Worm (Caenorhabditis elegans) whole organism, mixed stage, embryonic: Measurements from ENCODE around the gene grl-19.

Source experiments
- M03D4.4 ChIP-seq: sonication (generic microtip); optimal IDR thresholded peaks from 2 replicates; lab custom pipeline; 2017; ENCODE audit warnings: mild to moderate bottlenecking, missing genetic modification characterization, missing compliant biosample characterization
- bed-3 ChIP-seq: fragments of 200-800 bp; sonication (Bioruptor generic); optimal IDR thresholded peaks from 3 replicates; lab custom pipeline; 2018; ENCODE audit warnings: mild to moderate bottlenecking, missing genetic modification characterization, moderate library complexity, missing compliant biosample characterization
- ceh-39 ChIP-seq: fragments of 150-350 bp; optimal IDR thresholded peaks from 2 replicates; lab custom pipeline; 2014; ENCODE audit warnings: missing biosample characterization, missing genetic modification characterization
- ceh-43 ChIP-seq: fragments of 200-800 bp; sonication (Bioruptor generic); optimal IDR thresholded peaks from 2 replicates; lab custom pipeline; 2018; ENCODE audit warnings: mild to moderate bottlenecking, missing genetic modification characterization, moderate library complexity, missing compliant biosample characterization
- ceh-83 ChIP-seq: fragments of 200-800 bp; sonication (Bioruptor generic); optimal IDR thresholded peaks from 2 replicates; lab custom pipeline; 2018; ENCODE audit warnings: mild to moderate bottlenecking, missing genetic modification characterization, missing compliant biosample characterization
- ces-1 ChIP-seq: fragments of 150-350 bp; optimal IDR thresholded peaks from 2 replicates; lab custom pipeline; 2014; ENCODE audit warnings: missing biosample characterization, missing genetic modification reagents, missing genetic modification characterization
- drap-1 ChIP-seq: fragments of 200-800 bp; sonication (Bioruptor generic); optimal IDR thresholded peaks from 3 replicates; lab custom pipeline; 2018; ENCODE audit warnings: mild to moderate bottlenecking, missing genetic modification characterization, missing compliant biosample characterization
- elt-1 ChIP-seq: sonication (generic microtip); optimal IDR thresholded peaks from 2 replicates; lab custom pipeline; 2017; ENCODE audit warnings: missing genetic modification characterization, mild to moderate bottlenecking, missing compliant biosample characterization, antibody characterized with exemption, moderate library complexity, borderline replicate concordance; ENCODE audit not compliant: insufficient read depth
- elt-3 ChIP-seq: fragments of 150-350 bp; optimal IDR thresholded peaks from 2 replicates; lab custom pipeline; 2014; ENCODE audit warnings: missing biosample characterization, missing genetic modification characterization
- flh-1 ChIP-seq: fragments of 200-800 bp; sonication (Bioruptor generic); optimal IDR thresholded peaks from 2 replicates; lab custom pipeline; 2018; ENCODE audit warnings: mild to moderate bottlenecking, missing genetic modification characterization, moderate library complexity, missing compliant biosample characterization
- ham-2 ChIP-seq: fragments of 200-800 bp; sonication (Bioruptor generic); optimal IDR thresholded peaks from 2 replicates; lab custom pipeline; 2018; ENCODE audit warnings: mild to moderate bottlenecking, missing genetic modification characterization, missing compliant biosample characterization
- hlh-1 ChIP-seq: fragments of 150-350 bp; optimal IDR thresholded peaks from 2 replicates; lab custom pipeline; 2014; ENCODE audit warnings: missing biosample characterization, missing genetic modification reagents, missing genetic modification characterization
- lin-13 ChIP-seq: fragments of 150-350 bp; optimal IDR thresholded peaks from 2 replicates; lab custom pipeline; 2014; ENCODE audit warnings: missing biosample characterization, missing genetic modification characterization
- lin-32 ChIP-seq: fragments of 200-800 bp; sonication (Bioruptor generic); optimal IDR thresholded peaks from 2 replicates; lab custom pipeline; 2018; ENCODE audit warnings: mild to moderate bottlenecking, missing genetic modification characterization, missing compliant biosample characterization
- lsy-2 ChIP-seq: fragments of 150-350 bp; optimal IDR thresholded peaks from 2 replicates; lab custom pipeline; 2014; ENCODE audit warnings: missing biosample characterization, missing genetic modification characterization
- mab-5 ChIP-seq: fragments of 150-350 bp; optimal IDR thresholded peaks from 2 replicates; lab custom pipeline; 2014; ENCODE audit warnings: missing biosample characterization, missing genetic modification characterization
- mep-1 ChIP-seq: fragments of 150-350 bp; optimal IDR thresholded peaks from 2 replicates; lab custom pipeline; 2017; ENCODE audit warnings: missing biosample characterization, missing genetic modification reagents, missing genetic modification characterization, inconsistent platforms
- mls-2 ChIP-seq: sonication (generic microtip); optimal IDR thresholded peaks from 2 replicates; lab custom pipeline; 2016; ENCODE audit warnings: mild to moderate bottlenecking, missing genetic modification characterization, moderate library complexity, missing compliant biosample characterization
- nhr-12 ChIP-seq: fragments of 150-350 bp; optimal IDR thresholded peaks from 2 replicates; lab custom pipeline; 2014; ENCODE audit warnings: missing biosample characterization, missing genetic modification characterization
- nhr-2 ChIP-seq: fragments of 150-350 bp; optimal IDR thresholded peaks from 2 replicates; lab custom pipeline; 2014; ENCODE audit warnings: missing biosample characterization, missing genetic modification characterization
- nhr-237 ChIP-seq: fragments of 150-350 bp; optimal IDR thresholded peaks from 2 replicates; lab custom pipeline; 2014; ENCODE audit warnings: missing biosample characterization, missing genetic modification characterization
- nhr-28 ChIP-seq: fragments of 150-350 bp; optimal IDR thresholded peaks from 2 replicates; lab custom pipeline; 2014; ENCODE audit warnings: missing biosample characterization, missing genetic modification characterization
- nhr-76 ChIP-seq: sonication (generic microtip); optimal IDR thresholded peaks from 2 replicates; lab custom pipeline; 2017; ENCODE audit warnings: missing biosample characterization, missing genetic modification characterization
- pha-4 ChIP-seq: fragments of 150-350 bp; optimal IDR thresholded peaks from 2 replicates; lab custom pipeline; 2018; ENCODE audit warnings: missing biosample characterization, missing genetic modification reagents, missing genetic modification characterization
- snpc-4 ChIP-seq: fragments of 150-350 bp; optimal IDR thresholded peaks from 2 replicates; lab custom pipeline; 2014; ENCODE audit warnings: missing biosample characterization, missing genetic modification characterization
- sptf-1 ChIP-seq: sonication (generic microtip); optimal IDR thresholded peaks from 2 replicates; lab custom pipeline; 2017; ENCODE audit warnings: mild to moderate bottlenecking, missing genetic modification characterization, moderate library complexity, missing compliant biosample characterization
- tbx-8 ChIP-seq: fragments of 200-800 bp; sonication (Bioruptor generic); optimal IDR thresholded peaks from 2 replicates; lab custom pipeline; 2018; ENCODE audit warnings: mild to moderate bottlenecking, missing genetic modification characterization, moderate library complexity, missing compliant biosample characterization
- unc-120 ChIP-seq: sonication (generic microtip); optimal IDR thresholded peaks from 2 replicates; lab custom pipeline; 2017; ENCODE audit warnings: missing genetic modification characterization, missing compliant biosample characterization; ENCODE audit not compliant: poor library complexity, severe bottlenecking
- unc-39 ChIP-seq: fragments of 150-350 bp; optimal IDR thresholded peaks from 2 replicates; lab custom pipeline; 2014; ENCODE audit warnings: missing biosample characterization, missing genetic modification characterization
- zip-8 ChIP-seq: fragments of 150-350 bp; optimal IDR thresholded peaks from 2 replicates; lab custom pipeline; 2014; ENCODE audit warnings: missing biosample characterization, missing genetic modification characterization
- ztf-11 ChIP-seq: fragments of 150-350 bp; optimal IDR thresholded peaks from 2 replicates; lab custom pipeline; 2014; ENCODE audit warnings: missing biosample characterization, missing genetic modification characterization

grl-19 gene

DNA sequence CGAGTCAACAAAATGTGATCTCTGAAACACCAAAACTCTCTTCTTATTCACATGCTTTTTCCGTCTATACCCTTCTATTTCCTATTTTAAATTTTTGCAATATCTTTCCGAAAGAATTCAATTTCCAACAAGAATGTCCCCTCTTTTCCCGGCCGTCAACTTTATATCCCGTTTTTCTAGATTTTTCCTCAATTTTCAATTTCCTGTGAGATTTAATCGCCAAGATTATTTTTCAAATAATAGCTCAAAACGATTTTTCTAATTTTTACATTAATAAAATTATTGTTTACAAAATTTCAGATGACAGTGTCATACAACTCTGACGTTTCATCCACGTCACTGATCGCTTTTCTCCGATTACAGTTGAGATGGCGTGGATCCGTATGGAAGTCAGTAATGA is 31.0 kb upstream of the grl-19 start, which contains the start of gene best-19:
best-19 (plus strand) TSS at position 301 of the 400 bp plus-strand sequence.
- TF ChIP-seq pha-4 (tag; lab: Kevin White, UChicago) (no peak), elt-3 (tag; lab: Kevin White, UChicago) (no peak)

DNA sequence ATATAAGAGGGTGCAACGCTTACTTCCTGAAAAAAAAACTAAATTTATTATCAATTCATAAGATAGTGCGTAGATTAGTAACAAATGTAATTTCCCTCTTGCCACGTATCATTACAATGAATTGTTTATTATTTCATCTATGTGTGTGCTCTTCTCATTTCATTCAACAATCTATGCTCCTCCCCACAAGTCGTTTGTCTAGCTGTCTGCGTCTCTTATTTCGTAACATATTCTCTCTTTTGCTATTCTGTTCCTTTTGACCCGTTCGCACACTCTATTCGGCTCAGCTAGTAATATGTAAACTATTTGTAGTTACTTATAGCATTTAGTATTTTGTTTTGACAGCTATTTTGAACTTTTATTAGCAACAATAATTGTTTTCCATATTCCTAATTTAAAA is 29.7 kb upstream of the grl-19 start:
- no peak for TF ChIP-seq flh-1 (GFP tag; lab: Kevin White, UChicago)
- no peak for TF ChIP-seq hlh-1
- TF ChIP-seq unc-120 = peak; percentile 56
- peak; percentile 14 for TF ChIP-seq ces-1
- TF ChIP-seq zip-8 (tag; lab: Kevin White, UChicago) = no peak
- TF ChIP-seq, all 35 proteins: peak for 2

DNA sequence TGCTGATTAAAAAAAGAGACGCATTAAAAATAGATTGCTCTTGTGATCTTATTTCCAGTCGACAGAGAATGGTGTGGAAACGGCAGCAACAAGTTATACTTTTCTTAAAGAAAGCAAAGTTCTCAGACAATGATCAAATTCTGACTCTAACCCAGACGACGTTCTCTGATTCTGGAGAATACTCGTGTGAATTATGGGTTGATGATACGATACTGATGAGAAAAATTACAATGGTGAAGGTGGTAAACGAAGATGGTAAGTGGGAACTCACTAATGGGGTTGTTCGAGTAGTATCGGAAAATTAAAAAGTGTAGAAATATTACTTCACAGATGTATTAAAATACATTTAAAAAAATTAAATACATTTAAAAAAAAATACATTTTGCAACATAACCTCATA is 25.9 kb upstream of the grl-19 start:
- TF ChIP-seq mab-5 (no peak), lin-32 (GFP tag; lab: Kevin White, UChicago) (no peak), unc-39 (no peak)

DNA sequence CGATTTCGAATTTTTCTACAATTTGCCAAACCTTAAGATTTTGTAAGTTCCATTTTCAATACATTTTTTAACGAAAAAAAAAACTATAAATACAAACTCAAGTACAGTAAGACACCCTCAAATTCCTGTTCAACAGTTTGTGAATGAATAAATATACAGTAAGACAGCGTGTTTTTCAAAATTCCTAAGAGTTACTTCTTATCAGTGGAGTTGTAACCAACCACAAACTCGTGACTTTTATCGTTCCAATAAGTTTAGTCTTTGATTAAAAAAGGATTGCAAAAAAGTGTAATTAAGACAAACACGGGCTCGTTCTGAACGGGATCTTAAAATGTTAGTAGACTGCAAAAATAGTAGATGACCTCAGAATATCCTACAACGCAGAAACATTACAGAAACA is 22.8 kb upstream of the grl-19 start:
- TF ChIP-seq ztf-11 = no peak
- TF ChIP-seq tbx-8 (GFP tag; lab: Kevin White, UChicago) = no peak
- no peak for TF ChIP-seq lin-32 (GFP tag; lab: Kevin White, UChicago)
- TF ChIP-seq mep-1 = no peak

DNA sequence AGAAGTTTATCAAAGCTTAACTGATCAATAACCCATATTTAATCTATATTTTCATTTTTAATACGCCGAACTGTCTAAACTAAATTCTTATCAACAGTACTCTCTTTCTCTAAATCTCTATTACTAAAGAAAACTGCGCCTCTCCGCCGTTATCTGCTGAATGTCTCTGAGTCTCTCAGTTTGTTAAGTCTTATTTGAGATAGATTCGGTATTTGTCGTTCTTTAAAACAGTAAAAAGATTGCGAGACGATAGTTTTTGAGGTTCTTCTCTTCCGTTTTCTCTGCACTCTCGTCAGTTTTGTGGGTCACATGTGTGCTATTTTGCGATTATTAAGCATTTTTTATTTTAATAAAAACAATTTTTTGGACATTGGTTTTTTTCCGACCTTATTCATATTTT is 21.8 kb upstream of the grl-19 start, which contains the start of gene sma-10:
sma-10 (plus strand) TSS at position 236 of the 400 bp plus-strand sequence.
- TF ChIP-seq drap-1 (no peak), elt-3 (tag; lab: Kevin White, UChicago) (no peak), M03D4.4 (tag; lab: Kevin White, UChicago) (no peak), pha-4 (tag; lab: Kevin White, UChicago) (no peak), nhr-237 (tag; lab: Kevin White, UChicago) (no peak), zip-8 (tag; lab: Kevin White, UChicago) (no peak)

DNA sequence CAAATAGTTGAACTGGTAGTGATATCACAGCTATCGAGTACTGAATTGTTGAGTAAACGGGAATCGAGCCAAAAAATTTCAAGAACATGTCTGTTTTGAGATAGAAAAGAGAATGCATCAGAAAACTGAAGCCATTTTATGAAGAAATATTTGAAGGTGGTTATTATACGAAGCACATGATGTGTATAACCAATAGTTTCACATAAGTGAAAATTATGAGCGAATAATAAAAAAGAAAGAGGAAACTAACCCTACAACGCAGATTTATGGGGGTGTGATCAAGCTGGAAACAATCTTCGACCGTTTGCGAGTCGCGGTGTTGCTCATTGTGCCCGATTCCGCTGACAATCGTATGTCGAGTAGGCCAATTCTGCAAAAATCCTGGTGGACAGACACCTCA is 20.9 kb upstream of the grl-19 start, which contains the start of gene srh-282:
srh-282 (minus strand) TSS at position 101 of the 400 bp plus-strand sequence.
- TF ChIP-seq lin-32 (GFP tag; lab: Kevin White, UChicago) = no peak
- no peak for TF ChIP-seq pha-4 (tag; lab: Kevin White, UChicago)
- TF ChIP-seq flh-1 (GFP tag; lab: Kevin White, UChicago) = no peak
- TF ChIP-seq ceh-83 (GFP tag; lab: Kevin White, UChicago) = no peak
- TF ChIP-seq drap-1 = no peak
- TF ChIP-seq ces-1 = no peak
- TF ChIP-seq hlh-1 = no peak
- TF ChIP-seq snpc-4 (tag; lab: Kevin White, UChicago) = no peak
- TF ChIP-seq sptf-1 = no peak
- TF ChIP-seq ceh-39 (tag; lab: Kevin White, UChicago) = no peak
- TF ChIP-seq ceh-43 = no peak
- no peak for TF ChIP-seq nhr-237 (tag; lab: Kevin White, UChicago)
- TF ChIP-seq nhr-28 (tag; lab: Kevin White, UChicago) = no peak
- no peak for TF ChIP-seq lsy-2 (tag; lab: Kevin White, UChicago)
- no peak for TF ChIP-seq mls-2
- no peak for TF ChIP-seq lin-13 (tag; lab: Kevin White, UChicago)
- TF ChIP-seq unc-39 = no peak

DNA sequence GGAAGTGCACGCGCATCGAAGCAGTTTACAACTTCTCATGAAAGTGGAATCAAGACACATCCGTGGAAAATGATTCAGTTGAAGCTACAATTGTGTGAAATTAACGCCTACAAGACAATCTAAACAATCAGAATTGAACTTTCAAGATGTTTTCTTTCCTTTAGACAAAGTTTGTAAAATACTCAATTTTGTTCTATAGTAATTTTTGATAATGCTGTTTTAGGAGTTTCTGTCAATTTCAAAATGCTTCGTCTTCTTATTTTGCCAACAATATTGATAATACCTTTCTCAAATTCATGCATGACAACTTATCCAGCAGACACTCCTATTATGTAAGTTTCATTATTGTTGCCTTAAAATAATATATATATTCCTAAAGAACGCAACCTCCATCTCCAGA is 16.8 kb upstream of the grl-19 start, which contains the start of gene T21D12.11:
T21D12.11 (plus strand) TSS at position 301 of the 400 bp plus-strand sequence.
- TF ChIP-seq M03D4.4 (tag; lab: Kevin White, UChicago) (no peak), flh-1 (GFP tag; lab: Kevin White, UChicago) (no peak), nhr-237 (tag; lab: Kevin White, UChicago) (no peak), sptf-1 (no peak), bed-3 (GFP tag; lab: Kevin White, UChicago) (no peak), ceh-39 (tag; lab: Kevin White, UChicago) (no peak)

DNA sequence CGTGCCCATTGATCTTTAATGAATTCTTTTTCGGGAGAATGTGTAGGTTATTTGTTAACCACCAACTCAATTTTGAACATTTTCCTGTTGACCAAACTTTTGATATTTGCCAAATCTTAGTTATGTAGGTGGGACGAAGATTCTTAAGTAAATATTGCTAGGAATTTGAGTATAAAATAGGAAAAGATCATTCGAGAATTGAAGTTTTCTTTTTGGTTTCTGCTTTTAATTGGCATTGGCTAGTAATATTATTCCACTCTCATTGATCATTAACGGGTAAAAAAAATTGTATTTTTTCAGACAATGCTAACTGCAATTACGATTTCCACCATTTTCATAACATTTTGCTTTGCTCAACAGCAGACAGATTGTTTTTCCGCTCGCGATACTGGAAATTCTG is 13.8 kb upstream of the grl-19 start, which contains the start of gene T21D12.12:
T21D12.12 (plus strand) TSS at position 301 of the 400 bp plus-strand sequence.
- no peak for TF ChIP-seq ztf-11
- no peak for TF ChIP-seq elt-1 (tag; lab: Kevin White, UChicago)
- no peak for TF ChIP-seq ceh-39 (tag; lab: Kevin White, UChicago)
- TF ChIP-seq ces-1 = no peak
- TF ChIP-seq nhr-76 (tag; lab: Kevin White, UChicago) = no peak
- no peak for TF ChIP-seq ham-2
- no peak for TF ChIP-seq elt-3 (tag; lab: Kevin White, UChicago)
- TF ChIP-seq nhr-12 (tag; lab: Kevin White, UChicago) = no peak
- TF ChIP-seq nhr-237 (tag; lab: Kevin White, UChicago) = no peak
- TF ChIP-seq snpc-4 (tag; lab: Kevin White, UChicago) = no peak
- TF ChIP-seq nhr-2 (tag; lab: Kevin White, UChicago) = no peak
